Fruit fly (Drosophila melanogaster): ENCODE measurements around the gene CG12170.

CG12170 gene

dm6 chr3R:5648569-5649476 lies 11.8 kb downstream of the CG12170 start, which contains the start of the genes MTA1-like and Sec23 (continued):
- TF ChIP-seq fd3F (GFP tag; optimal IDR thresholded peaks at IDR 0.05), result no peak
- TF ChIP-seq pnt (GFP tag; optimal IDR thresholded peaks at IDR 0.05), result no peak
- TF ChIP-seq CG6272 (GFP tag; IDR thresholded peaks at IDR 0.05), result peak; percentile 68; the same call in 1 of the 2 replicates
- TF ChIP-seq Aef1 (GFP tag; IDR thresholded peaks at IDR 0.05), result no peak; the same call in 2 of the 3 replicates
- peak; percentile 65 for TF ChIP-seq lilli (GFP tag; optimal IDR thresholded peaks at IDR 0.05)
- TF ChIP-seq Scr (GFP tag; IDR thresholded peaks at IDR 0.05; ENCODE audit: partially characterized antibody), result peak; percentile 98
- no peak for TF ChIP-seq CG7745 (tag; optimal IDR thresholded peaks at IDR 0.05)
- no peak for TF ChIP-seq chm (GFP tag; IDR thresholded peaks at IDR 0.05)
- no peak for TF ChIP-seq CG6654 (GFP tag; optimal IDR thresholded peaks at IDR 0.05)
- TF ChIP-seq nerfin-1 (tag; optimal IDR thresholded peaks at IDR 0.05), result peak; percentile 9
- no peak for TF ChIP-seq HHEX (GFP tag; optimal IDR thresholded peaks at IDR 0.05)
- TF ChIP-seq ap (GFP tag; IDR thresholded peaks at IDR 0.05), result no peak
- peak; percentile 94 for TF ChIP-seq Doc3 (GFP tag; IDR thresholded peaks at IDR 0.05; ENCODE audit: partially characterized antibody)
- peak; percentile 85 for TF ChIP-seq Sry-δ (GFP tag; optimal IDR thresholded peaks at IDR 0.05)
- no peak for TF ChIP-seq gce (GFP tag; IDR thresholded peaks at IDR 0.05)
- TF ChIP-seq shn (GFP tag; optimal IDR thresholded peaks at IDR 0.05), result no peak
- TF ChIP-seq Bgb (GFP tag; IDR thresholded peaks at IDR 0.05; ENCODE audit: partially characterized antibody), result peak; percentile 88
- TF ChIP-seq CG12155 (GFP tag; optimal IDR thresholded peaks at IDR 0.05), result peak; percentile 33
- peak; percentile 80 for TF ChIP-seq CG9932 (GFP tag; IDR thresholded peaks at IDR 0.05)
- no peak for TF ChIP-seq Hmx (GFP tag; optimal IDR thresholded peaks at IDR 0.05)
- peak; percentile 91 for TF ChIP-seq CG7928 (GFP tag; optimal IDR thresholded peaks at IDR 0.05)
- peak; percentile 14 for TF ChIP-seq HmgD (GFP tag; optimal IDR thresholded peaks at IDR 0.05)
- no peak for TF ChIP-seq CG15073 (GFP tag; optimal IDR thresholded peaks at IDR 0.05)
- no peak for TF ChIP-seq Nf-YA (GFP tag; IDR thresholded peaks at IDR 0.05)
- peak; percentile 42 to 58 for TF ChIP-seq dpn (GFP tag; optimal IDR thresholded peaks at IDR 0.05)
- TF ChIP-seq Bteb2 (GFP tag; optimal IDR thresholded peaks at IDR 0.05), result no peak
- no peak for TF ChIP-seq CG7987 (GFP tag; optimal IDR thresholded peaks at IDR 0.05)
- TF ChIP-seq otp (GFP tag; IDR thresholded peaks at IDR 0.05), result no peak
- TF ChIP-seq E2f2 (GFP tag; IDR thresholded peaks at IDR 0.05), result no peak
- TF ChIP-seq CG7357 (GFP tag; IDR thresholded peaks at IDR 0.05), result no peak
- TF ChIP-seq CG17912 (GFP tag; optimal IDR thresholded peaks at IDR 0.05), result peak; percentile 8
- peak; percentile 45; the same call in 1 of the 3 replicates for TF ChIP-seq CG11456 (GFP tag; IDR thresholded peaks at IDR 0.05)
- TF ChIP-seq usp (GFP tag; optimal IDR thresholded peaks at IDR 0.05), result no peak
- TF ChIP-seq Taf1 (GFP tag; IDR thresholded peaks at IDR 0.05), result no peak
- 0 out of 3 replicates have a peak, but pooled peaks have one; percentile 4 for TF ChIP-seq ken (GFP tag; IDR thresholded peaks at IDR 0.05)
- peak; percentile 87 for TF ChIP-seq CG12659 (GFP tag; optimal IDR thresholded peaks at IDR 0.05)
- TF ChIP-seq CG8359 (GFP tag; optimal IDR thresholded peaks at IDR 0.05; ENCODE audit: borderline replicate concordance), result no peak
- no peak for TF ChIP-seq CG4730 (GFP tag; IDR thresholded peaks at IDR 0.05)
- peak; percentile 61 for TF ChIP-seq Hmr (GFP tag; optimal IDR thresholded peaks at IDR 0.05)
- no peak for TF ChIP-seq her (GFP tag; optimal IDR thresholded peaks at IDR 0.05)
- peak; percentile 4 for TF ChIP-seq Lhr (GFP tag; optimal IDR thresholded peaks at IDR 0.05)
- TF ChIP-seq cwo (GFP tag; optimal IDR thresholded peaks at IDR 0.05), result no peak
- peak; percentile 25 for TF ChIP-seq gsb-n (tag; optimal IDR thresholded peaks at IDR 0.05)
- no peak for TF ChIP-seq slp2 (GFP tag; optimal IDR thresholded peaks at IDR 0.05)
- TF ChIP-seq Nf-YC (tag; optimal IDR thresholded peaks at IDR 0.05), result peak; percentile 69
- TF ChIP-seq Antp (GFP tag; optimal IDR thresholded peaks at IDR 0.05), result no peak
- TF ChIP-seq gro (GFP tag; optimal IDR thresholded peaks at IDR 0.05), result no peak
- peak; percentile 28 to 40 for TF ChIP-seq Hr51 (GFP tag; optimal IDR thresholded peaks at IDR 0.05)
- no peak for TF ChIP-seq Fer2 (tag; optimal IDR thresholded peaks at IDR 0.05)
